Worm (Caenorhabditis elegans) whole organism, L3 larva: ENCODE results near the gene ceh-16.

ENCODE experiments used
- R02D3.7 ChIP-seq: fragments of 150-350 bp; optimal IDR thresholded peaks from 2 replicates; lab custom pipeline; 2014; ENCODE audit warnings: missing biosample characterization, missing genetic modification characterization
- ZK546.5 ChIP-seq: sonication (generic microtip); optimal IDR thresholded peaks from 2 replicates; lab custom pipeline; 2017; ENCODE audit warnings: missing biosample characterization, missing genetic modification characterization
- aly-2 ChIP-seq: fragments of 150-350 bp; optimal IDR thresholded peaks from 2 replicates; lab custom pipeline; 2014; ENCODE audit warnings: missing biosample characterization, missing genetic modification characterization
- ama-1 ChIP-seq: fragments of 150-350 bp; optimal IDR thresholded peaks from 2 replicates; lab custom pipeline; 2018
- ceh-16 ChIP-seq: sonication (generic microtip); optimal IDR thresholded peaks from 2 replicates; lab custom pipeline; 2017; ENCODE audit warnings: missing biosample characterization, missing genetic modification characterization
- ceh-82 ChIP-seq: fragments of 150-350 bp; optimal IDR thresholded peaks from 2 replicates; lab custom pipeline; 2014; ENCODE audit warnings: missing biosample characterization, missing genetic modification characterization
- ceh-9 ChIP-seq: sonication (generic microtip); optimal IDR thresholded peaks from 2 replicates; lab custom pipeline; 2018; ENCODE audit warnings: missing biosample characterization, missing genetic modification characterization
- daf-12 ChIP-seq: fragments of 150-350 bp; optimal IDR thresholded peaks from 2 replicates; lab custom pipeline; 2014; ENCODE audit warnings: missing biosample characterization, missing genetic modification reagents, missing genetic modification characterization
- egl-5 ChIP-seq: fragments of 150-350 bp; optimal IDR thresholded peaks from 2 replicates; lab custom pipeline; 2017; ENCODE audit warnings: missing biosample characterization, missing genetic modification reagents, missing genetic modification characterization, inconsistent platforms
- elt-1 ChIP-seq: fragments of 150-350 bp; optimal IDR thresholded peaks from 2 replicates; lab custom pipeline; 2014; ENCODE audit warnings: missing biosample characterization, missing genetic modification characterization
- eor-1 ChIP-seq, 2 experiments: fragments of 150-350 bp; optimal IDR thresholded peaks; 2 replicates each; lab custom pipeline; 2014 to 2018; ENCODE audit warnings: missing biosample characterization in 2 of 2, missing genetic modification characterization in 2 of 2
- fkh-2 ChIP-seq: fragments of 150-350 bp; optimal IDR thresholded peaks from 2 replicates; lab custom pipeline; 2014; ENCODE audit warnings: missing biosample characterization, missing genetic modification reagents, missing genetic modification characterization
- fos-1 ChIP-seq: fragments of 150-350 bp; optimal IDR thresholded peaks from 2 replicates; lab custom pipeline; 2014; ENCODE audit warnings: missing biosample characterization, missing genetic modification characterization
- hmg-11 ChIP-seq: sonication (generic microtip); optimal IDR thresholded peaks from 2 replicates; lab custom pipeline; 2016; ENCODE audit warnings: missing genetic modification characterization, missing compliant biosample characterization
- lin-15B ChIP-seq: fragments of 150-350 bp; optimal IDR thresholded peaks from 2 replicates; lab custom pipeline; 2014; ENCODE audit warnings: missing biosample characterization, missing genetic modification characterization
- mml-1 ChIP-seq: fragments of 150-350 bp; sonication (generic microtip); optimal IDR thresholded peaks from 3 replicates; lab custom pipeline; 2014; ENCODE audit warnings: missing biosample characterization, missing genetic modification characterization
- nhr-11 ChIP-seq: fragments of 150-350 bp; optimal IDR thresholded peaks from 2 replicates; lab custom pipeline; 2014; ENCODE audit warnings: missing biosample characterization, missing genetic modification characterization
- nhr-12 ChIP-seq: fragments of 150-350 bp; optimal IDR thresholded peaks from 2 replicates; lab custom pipeline; 2014; ENCODE audit warnings: missing biosample characterization, missing genetic modification characterization
- nhr-23 ChIP-seq: fragments of 150-350 bp; optimal IDR thresholded peaks from 2 replicates; lab custom pipeline; 2014; ENCODE audit warnings: missing biosample characterization, missing genetic modification reagents, missing genetic modification characterization
- nhr-237 ChIP-seq: fragments of 150-350 bp; optimal IDR thresholded peaks from 2 replicates; lab custom pipeline; 2014; ENCODE audit warnings: missing biosample characterization, missing genetic modification characterization
- nhr-25 ChIP-seq: sonication (generic microtip); optimal IDR thresholded peaks from 2 replicates; lab custom pipeline; 2017; ENCODE audit warnings: missing biosample characterization, missing genetic modification characterization
- nhr-28 ChIP-seq: fragments of 150-350 bp; optimal IDR thresholded peaks from 2 replicates; lab custom pipeline; 2014; ENCODE audit warnings: missing biosample characterization, missing genetic modification characterization
- nhr-67 ChIP-seq: fragments of 150-350 bp; optimal IDR thresholded peaks from 2 replicates; lab custom pipeline; 2014; ENCODE audit warnings: missing biosample characterization, missing genetic modification characterization
- nhr-76 ChIP-seq: fragments of 150-350 bp; sonication (generic microtip); optimal IDR thresholded peaks from 5 replicates; lab custom pipeline; 2014; ENCODE audit warnings: missing biosample characterization, missing genetic modification characterization
- nhr-77 ChIP-seq: fragments of 150-350 bp; optimal IDR thresholded peaks from 2 replicates; lab custom pipeline; 2014; ENCODE audit warnings: missing biosample characterization, missing genetic modification characterization
- pqm-1 ChIP-seq: fragments of 150-350 bp; optimal IDR thresholded peaks from 2 replicates; lab custom pipeline; 2017; ENCODE audit warnings: missing biosample characterization, missing genetic modification characterization, inconsistent platforms
- sea-2 ChIP-seq: fragments of 150-350 bp; sonication (generic microtip); optimal IDR thresholded peaks from 4 replicates; lab custom pipeline; 2014; ENCODE audit warnings: missing biosample characterization, missing genetic modification reagents, missing genetic modification characterization
- snpc-4 ChIP-seq: fragments of 150-350 bp; optimal IDR thresholded peaks from 2 replicates; lab custom pipeline; 2014; ENCODE audit warnings: missing biosample characterization, missing genetic modification characterization
- tbx-2 ChIP-seq: sonication (generic microtip); optimal IDR thresholded peaks from 2 replicates; lab custom pipeline; 2016; ENCODE audit warnings: mild to moderate bottlenecking, missing genetic modification characterization, missing compliant biosample characterization
- unc-62 ChIP-seq: fragments of 150-350 bp; sonication (generic microtip); optimal IDR thresholded peaks from 4 replicates; lab custom pipeline; 2014; ENCODE audit warnings: missing biosample characterization, missing genetic modification reagents, missing genetic modification characterization
- zag-1 ChIP-seq: fragments of 150-350 bp; optimal IDR thresholded peaks from 2 replicates; lab custom pipeline; 2014; ENCODE audit warnings: missing biosample characterization, missing genetic modification characterization
- ztf-11 ChIP-seq: fragments of 150-350 bp; optimal IDR thresholded peaks from 2 replicates; lab custom pipeline; 2014; ENCODE audit warnings: missing biosample characterization, missing genetic modification characterization

ceh-16 gene

ce11 chrIII:8622435-8622834 is at the start of gene ceh-16:
TSS of gene ceh-16 (plus strand) at chrIII:8622735.
- TF ChIP-seq ama-1 (lab: Kevin White, UChicago) (no peak), hmg-11 (no peak), eor-1 (tag; optimal IDR thresholded peaks at IDR 0.05; lab: Kevin White, UChicago) (no peak)

ce11 chrIII:8573301-8573700 is 49.2 kb upstream of the ceh-16 start:
- TF ChIP-seq ceh-82 (tag; lab: Kevin White, UChicago) (no peak), ceh-16 (tag; lab: Kevin White, UChicago) (no peak), hmg-11 (no peak), fos-1 (tag; lab: Kevin White, UChicago) (no peak), ceh-9 (tag; lab: Kevin White, UChicago) (no peak), aly-2 (tag; lab: Kevin White, UChicago) (no peak), unc-62 (GFP tag; lab: Kevin White, UChicago) (no peak), eor-1 (tag; optimal IDR thresholded peaks at IDR 0.05; lab: Kevin White, UChicago) (no peak)

- TF ChIP-seq mml-1 (tag; lab: Kevin White, UChicago) (no peak), elt-1 (tag; lab: Kevin White, UChicago) (peak; percentile 96), nhr-23 (tag; lab: Kevin White, UChicago) (peak; percentile 67)
Measured at ce11 chrIII:8573869-8574268, 48.7 kb upstream of the ceh-16 start.

ce11 chrIII:8574299-8574698 is 48.2 kb upstream of the ceh-16 start:
- TF ChIP-seq nhr-23 (tag; lab: Kevin White, UChicago) (peak; percentile 19), tbx-2 (tag; lab: Kevin White, UChicago) (no peak), pqm-1 (tag; lab: Kevin White, UChicago) (no peak)

- TF ChIP-seq R02D3.7 (tag; lab: Kevin White, UChicago) (no peak), nhr-23 (tag; lab: Kevin White, UChicago) (peak; percentile 93), ztf-11 (no peak), ceh-16 (tag; lab: Kevin White, UChicago) (no peak), nhr-12 (tag; lab: Kevin White, UChicago) (no peak), nhr-77 (no peak), elt-1 (tag; lab: Kevin White, UChicago) (peak; percentile 51), ZK546.5 (tag; lab: Kevin White, UChicago) (no peak), lin-15B (no peak), snpc-4 (peak; percentile 71)
Measured at ce11 chrIII:8575359-8576101, 47.0 kb upstream of the ceh-16 start.

ce11 chrIII:8577534-8577933 is 45.0 kb upstream of the ceh-16 start:
- TF ChIP-seq elt-1 (tag; lab: Kevin White, UChicago), result peak; percentile 97
- no peak for TF ChIP-seq nhr-12 (tag; lab: Kevin White, UChicago)
- peak; percentile 64 for TF ChIP-seq nhr-25
- no peak for TF ChIP-seq zag-1 (tag; lab: Kevin White, UChicago)
- peak; percentile 7 for TF ChIP-seq nhr-23 (tag; lab: Kevin White, UChicago)
- no peak for TF ChIP-seq nhr-237 (tag; lab: Kevin White, UChicago)
- no peak for TF ChIP-seq nhr-28 (tag; lab: Kevin White, UChicago)
- TF ChIP-seq nhr-77, result no peak

- TF ChIP-seq nhr-76 (tag; lab: Kevin White, UChicago) (no peak), R02D3.7 (tag; lab: Kevin White, UChicago) (no peak), daf-12 (tag; lab: Kevin White, UChicago) (no peak), tbx-2 (tag; lab: Kevin White, UChicago) (no peak), mml-1 (tag; lab: Kevin White, UChicago) (no peak), egl-5 (tag; lab: Kevin White, UChicago) (no peak), fkh-2 (tag; lab: Kevin White, UChicago) (no peak), nhr-77 (no peak), nhr-11 (tag; lab: Kevin White, UChicago) (no peak), nhr-67 (tag; lab: Kevin White, UChicago) (no peak), sea-2 (GFP tag; lab: Kevin White, UChicago) (no peak), hmg-11 (no peak), pqm-1 (tag; lab: Kevin White, UChicago) (no peak), nhr-25 (peak; percentile 10), elt-1 (tag; lab: Kevin White, UChicago) (peak; percentile 80), unc-62 (GFP tag; lab: Kevin White, UChicago) (no peak)
Measured at ce11 chrIII:8578381-8578780, 44.2 kb upstream of the ceh-16 start.
